Fruit fly (Drosophila melanogaster): ENCODE data around the gene mRpL44.

The mRpL44 gene

dm6 chr3R:5474551-5474950, 4.1 kb upstream of the mRpL44 start, which contains the start of the genes CG45100, HDAC3 and Hcs (continued):
- TF ChIP-seq nmo (GFP tag; optimal IDR thresholded peaks at IDR 0.05) (peak; percentile 76), CG4617 (GFP tag; optimal IDR thresholded peaks at IDR 0.05; ENCODE audit: borderline replicate concordance) (peak; percentile 64), CG4730 (GFP tag; IDR thresholded peaks at IDR 0.05) (no peak), Atf3 (GFP tag; optimal IDR thresholded peaks at IDR 0.05) (peak; percentile 2), dpn (GFP tag; optimal IDR thresholded peaks at IDR 0.05) (peak; percentile 37 to 52), CG15073 (GFP tag; optimal IDR thresholded peaks at IDR 0.05) (no peak), CG30020 (tag; optimal IDR thresholded peaks at IDR 0.05) (peak; percentile 33), NFAT (GFP tag; IDR thresholded peaks at IDR 0.05) (peak; percentile 56; the same call in 1 of the 2 replicates), CG12391 (tag; optimal IDR thresholded peaks at IDR 0.05) (peak; percentile 58), Dad (GFP tag; optimal IDR thresholded peaks at IDR 0.05) (peak; percentile 67), CG31441 (GFP tag; IDR thresholded peaks at IDR 0.05) (no peak), Dll (GFP tag; IDR thresholded peaks at IDR 0.05; ENCODE audit: partially characterized antibody) (peak; percentile 93), hkb (optimal IDR thresholded peaks at IDR 0.05) (peak; percentile 87), hkb (GFP tag; IDR thresholded peaks at IDR 0.05) (no peak), Lhr (GFP tag; optimal IDR thresholded peaks at IDR 0.05) (peak; percentile 49), E2f1 (GFP tag; IDR thresholded peaks at IDR 0.05) (peak; percentile 48; the same call in 1 of the 2 replicates), Gug (GFP tag; IDR thresholded peaks at IDR 0.05) (peak; percentile 66; the same call in 2 of the 4 replicates), CG42726 (GFP tag; IDR thresholded peaks at IDR 0.05; ENCODE audit: partially characterized antibody) (peak; percentile 50), CG12071 (GFP tag; optimal IDR thresholded peaks at IDR 0.05) (no peak), klu (GFP tag; IDR thresholded peaks at IDR 0.05) (no peak; the same call in 1 of the 2 replicates), CG13424 (tag; optimal IDR thresholded peaks at IDR 0.05) (peak; percentile 56), CG34422 (GFP tag; IDR thresholded peaks at IDR 0.05) (0 out of 3 replicates have a peak, but pooled peaks have one; percentile 23), chinmo (GFP tag; IDR thresholded peaks at IDR 0.05; ENCODE audit: partially characterized antibody) (peak; percentile 52; the same call in 1 of the 4 replicates), chn (GFP tag; optimal IDR thresholded peaks at IDR 0.05) (peak; percentile 38), Sin3A (optimal IDR thresholded peaks at IDR 0.05) (peak; percentile 89), Hr51 (GFP tag; optimal IDR thresholded peaks at IDR 0.05) (peak in 1 of 2 experiments; percentile 55), Xbp1 (GFP tag; optimal IDR thresholded peaks at IDR 0.05) (peak; percentile 61), vvl (GFP tag; IDR thresholded peaks at IDR 0.05) (peak; percentile 42; the same call in 1 of the 2 replicates), corto (GFP tag; optimal IDR thresholded peaks at IDR 0.05) (no peak), CG13287 (GFP tag; IDR thresholded peaks at IDR 0.05; ENCODE audit: partially characterized antibody) (peak; percentile 90), Ets97D (GFP tag; optimal IDR thresholded peaks at IDR 0.05) (peak; percentile 46), ato (GFP tag; IDR thresholded peaks at IDR 0.05; ENCODE audit: partially characterized antibody) (peak; percentile 60), Hr3 (GFP tag; optimal IDR thresholded peaks at IDR 0.05) (peak; percentile 47), CG5180 (GFP tag; optimal IDR thresholded peaks at IDR 0.05) (no peak), CG10979 (tag; optimal IDR thresholded peaks at IDR 0.05) (peak; percentile 35), Ets65A (GFP tag) (peak; percentile 75), tgo (GFP tag; IDR thresholded peaks at IDR 0.05) (peak; percentile 20; the same call in 1 of the 3 replicates), CG15696 (tag; optimal IDR thresholded peaks at IDR 0.05) (peak; percentile 45), Eip74EF (GFP tag; optimal IDR thresholded peaks at IDR 0.05) (no peak), gfzf (GFP tag; optimal IDR thresholded peaks at IDR 0.05) (peak; percentile 49), ind (GFP tag; optimal IDR thresholded peaks at IDR 0.05) (peak; percentile 50), shn (GFP tag; optimal IDR thresholded peaks at IDR 0.05) (peak; percentile 68), Dp (GFP tag; optimal IDR thresholded peaks at IDR 0.05) (peak; percentile 22), CG15479 (GFP tag; optimal IDR thresholded peaks at IDR 0.05) (peak; percentile 29), ken (GFP tag; IDR thresholded peaks at IDR 0.05) (no peak), CG11085 (GFP tag; IDR thresholded peaks at IDR 0.05) (no peak), CG12942 (GFP tag; optimal IDR thresholded peaks at IDR 0.05) (peak; percentile 34), HmgD (GFP tag; optimal IDR thresholded peaks at IDR 0.05) (peak; percentile 24), CG6765 (GFP tag; optimal IDR thresholded peaks at IDR 0.05) (no peak), NC2α (GFP tag; optimal IDR thresholded peaks at IDR 0.05) (no peak)

All from whole organism, embryonic.